Fruit fly (Drosophila melanogaster): ENCODE data around the gene Stat92E.
A peak's percentile ranks its signal among the peaks of the same experiment; 100 is the strongest.

DNA sequence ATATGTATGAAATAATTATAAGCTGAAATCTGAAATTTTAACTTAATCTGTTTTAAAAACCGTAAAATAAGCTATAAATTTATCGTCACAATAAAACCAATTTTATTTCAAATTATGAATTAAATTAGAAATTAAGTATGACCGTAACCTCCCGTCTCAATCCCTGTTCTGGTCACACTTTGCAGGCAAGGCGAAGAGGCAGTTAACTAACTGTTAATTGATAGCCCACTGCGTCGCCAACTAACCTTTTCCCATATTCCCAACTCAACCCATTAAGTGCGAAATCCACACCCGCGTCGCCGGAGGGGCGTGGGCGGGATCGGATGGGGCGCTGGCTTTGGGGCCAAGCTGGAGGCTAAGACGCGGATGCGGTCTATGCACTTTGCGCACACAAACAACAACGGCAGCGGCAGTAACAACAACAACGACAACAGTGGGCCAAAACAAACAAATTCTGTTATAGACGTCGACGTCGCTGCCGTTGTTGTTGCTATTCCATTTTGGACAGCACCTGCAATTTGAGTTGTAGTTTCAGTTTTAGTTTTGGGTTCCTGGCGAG is 8.6 kb upstream of the Stat92E start, which contains the start of gene CG5191:
- TF ChIP-seq CG6276 (GFP tag; optimal IDR thresholded peaks at IDR 0.05) (no peak), Hr38 (GFP tag; optimal IDR thresholded peaks at IDR 0.05) (no peak), ss (GFP tag; optimal IDR thresholded peaks at IDR 0.05) (no peak), CG10631 (GFP tag; optimal IDR thresholded peaks at IDR 0.05) (no peak), CG16779 (tag; optimal IDR thresholded peaks at IDR 0.05) (no peak), Ets21C (GFP tag; optimal IDR thresholded peaks at IDR 0.05) (no peak), topi (GFP tag; optimal IDR thresholded peaks at IDR 0.05) (no peak), fkh (GFP tag; optimal IDR thresholded peaks at IDR 0.05) (peak; percentile 72), Hr39 (GFP tag; optimal IDR thresholded peaks at IDR 0.05) (no peak), Sox102F (GFP tag; optimal IDR thresholded peaks at IDR 0.05) (no peak), achi (GFP tag; optimal IDR thresholded peaks at IDR 0.05) (no peak), CG3032 (tag; optimal IDR thresholded peaks at IDR 0.05) (no peak), dsx (GFP tag; optimal IDR thresholded peaks at IDR 0.05; ENCODE audit: poor library complexity, severe bottlenecking) (no peak), Ets96B (tag; optimal IDR thresholded peaks at IDR 0.05) (no peak)

Measured in whole organism, prepupa.